Fruit fly (Drosophila melanogaster): ENCODE data around the gene Sdic2.
"Not testable (repeated sequence)": the region's sequence is repeated elsewhere in the genome, so short reads cannot be mapped to it uniquely, and the experiment has no call there.

DNA sequence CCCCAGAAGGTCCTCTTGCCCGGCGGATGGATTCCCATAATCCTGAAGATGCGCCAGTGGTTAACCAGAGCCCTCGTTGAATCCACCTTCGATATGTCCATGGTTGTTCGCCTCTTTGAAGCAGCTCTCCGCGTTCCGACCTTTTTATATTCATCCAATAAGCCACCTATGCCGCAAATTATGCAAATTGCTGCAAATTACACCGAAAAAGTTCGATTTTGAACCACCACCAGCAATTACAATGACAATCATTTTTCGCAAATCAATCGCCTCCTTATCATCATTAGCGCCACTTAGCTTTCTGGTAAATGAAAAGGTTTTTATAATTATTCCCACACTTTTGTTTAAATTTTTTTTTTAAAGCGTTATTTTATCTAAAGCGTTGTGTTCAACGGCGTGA, 43.2 kb downstream of the Sdic2 start, which contains the start of gene Or19a:
- not testable (repeated sequence) for TF ChIP-seq CTCF, CG8478 (optimal IDR thresholded peaks at IDR 0.05)

All from S2 (cell line).